Worm (Caenorhabditis elegans): ENCODE data around the gene rig-4.

The rig-4 gene

DNA sequence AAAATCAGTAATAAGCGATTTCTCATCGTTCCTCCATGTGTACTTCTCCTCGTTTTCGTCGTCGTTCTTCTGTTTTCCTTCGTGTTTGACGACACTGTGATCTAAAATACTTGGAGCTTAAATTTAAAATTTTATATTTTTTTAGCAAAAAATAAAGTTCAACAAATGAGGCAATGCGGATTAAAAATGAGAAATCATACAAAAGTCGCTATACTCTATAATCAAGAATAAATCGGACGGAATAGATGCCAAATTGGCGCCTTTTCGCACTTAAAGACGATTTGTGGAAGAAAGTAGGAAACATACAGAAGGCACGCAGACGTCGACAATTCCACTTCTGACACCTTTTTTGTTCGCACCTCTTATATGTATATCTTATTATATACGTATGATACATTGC, at the start of gene rig-4:
TSS of gene rig-4 (minus strand) at position 101 of the 400 bp plus-strand sequence.
- TF ChIP-seq him-1 (tag; optimal IDR thresholded peaks at IDR 0.05) (no peak), dao-5 (tag; optimal IDR thresholded peaks at IDR 0.05) (no peak), W03F9.2 (tag; optimal IDR thresholded peaks at IDR 0.05) (no peak)

DNA sequence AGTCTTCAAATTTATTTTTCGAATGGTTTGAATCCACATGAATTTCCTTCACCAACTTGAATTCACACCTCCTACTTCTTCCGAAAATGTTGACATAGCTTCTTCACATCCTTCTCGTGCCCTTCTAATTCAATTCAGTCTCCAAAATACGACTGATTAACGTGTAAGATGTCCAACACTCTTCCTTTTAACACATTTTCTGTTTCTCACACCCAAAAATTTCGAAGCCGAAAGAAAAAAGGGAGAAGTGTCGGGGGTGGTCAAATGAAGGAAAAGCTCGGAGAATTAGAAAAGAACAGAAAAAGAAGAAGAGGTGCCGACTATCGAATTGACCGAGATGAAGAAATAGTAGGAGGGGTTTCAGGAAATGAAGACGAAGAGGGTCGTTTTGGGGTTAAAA, 48.8 kb upstream of the rig-4 start:
- no peak for TF ChIP-seq him-1 (tag; optimal IDR thresholded peaks at IDR 0.05)

DNA sequence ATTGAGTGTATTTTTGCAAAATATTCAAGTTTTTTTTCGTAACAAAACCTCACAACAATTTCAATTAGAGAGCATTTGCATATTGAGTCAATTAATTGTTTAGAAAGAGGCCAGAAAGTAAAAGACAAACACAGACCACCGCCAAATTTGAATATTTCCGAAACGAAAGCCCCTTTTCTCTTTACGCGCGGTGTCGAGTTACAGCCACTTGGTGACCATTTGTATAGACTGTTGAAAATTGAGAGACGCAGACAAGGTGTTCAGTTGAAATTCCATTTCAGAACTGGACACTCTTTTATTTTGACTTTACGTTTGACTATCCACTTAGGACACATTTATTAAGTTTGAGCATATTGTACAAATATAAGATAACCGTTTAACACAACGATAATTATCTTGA, 44.2 kb upstream of the rig-4 start:
- TF ChIP-seq him-1 (tag; optimal IDR thresholded peaks at IDR 0.05): no peak
- no peak for TF ChIP-seq W03F9.2 (tag; optimal IDR thresholded peaks at IDR 0.05)
- no peak for TF ChIP-seq dao-5 (tag; optimal IDR thresholded peaks at IDR 0.05)

DNA sequence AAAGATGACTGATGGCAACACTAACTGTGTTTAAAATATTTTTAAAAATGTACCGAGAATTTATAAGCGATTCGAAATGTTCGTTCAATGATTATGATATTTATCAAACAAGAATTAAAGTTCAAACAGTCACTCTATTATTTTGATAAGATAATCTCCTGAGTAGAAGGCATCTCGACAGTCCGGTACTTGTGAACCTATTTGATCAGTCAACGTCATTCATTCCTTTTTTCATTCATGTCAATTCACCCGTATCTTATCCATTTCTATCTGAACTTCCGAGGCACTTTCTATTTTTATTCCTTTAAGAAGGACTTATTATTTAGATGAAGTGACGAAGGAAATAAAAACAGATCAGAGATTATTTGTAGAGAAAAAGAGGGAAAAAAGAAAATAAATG, 40.7 kb upstream of the rig-4 start, which contains the start of gene nhr-258:
TSS of gene nhr-258 (plus strand) at position 365 of the 400 bp plus-strand sequence.
- no peak for TF ChIP-seq W03F9.2 (tag; optimal IDR thresholded peaks at IDR 0.05)
- TF ChIP-seq dao-5 (tag; optimal IDR thresholded peaks at IDR 0.05): no peak
- TF ChIP-seq him-1 (tag; optimal IDR thresholded peaks at IDR 0.05): no peak

DNA sequence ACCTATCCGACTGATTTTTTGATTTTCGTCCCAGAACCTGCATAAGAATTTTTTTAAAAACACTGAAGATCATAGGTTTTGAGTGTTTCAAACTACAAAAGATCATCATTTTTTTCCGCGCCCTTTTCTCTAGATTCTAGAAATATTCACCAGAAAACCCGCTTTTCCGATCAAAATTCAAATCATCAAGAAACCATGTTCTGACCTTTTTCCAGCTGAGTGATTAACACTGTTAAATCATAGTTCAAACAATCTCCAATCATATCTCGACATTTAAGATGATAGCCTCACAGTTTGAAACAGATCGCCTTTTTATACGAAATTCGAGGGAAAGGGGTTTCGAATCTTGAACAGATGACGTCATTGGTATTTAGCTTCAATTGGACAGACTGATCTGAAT, 39.8 kb upstream of the rig-4 start:
- TF ChIP-seq him-1 (tag; optimal IDR thresholded peaks at IDR 0.05) (no peak), W03F9.2 (tag; optimal IDR thresholded peaks at IDR 0.05) (no peak), dao-5 (tag; optimal IDR thresholded peaks at IDR 0.05) (no peak)

DNA sequence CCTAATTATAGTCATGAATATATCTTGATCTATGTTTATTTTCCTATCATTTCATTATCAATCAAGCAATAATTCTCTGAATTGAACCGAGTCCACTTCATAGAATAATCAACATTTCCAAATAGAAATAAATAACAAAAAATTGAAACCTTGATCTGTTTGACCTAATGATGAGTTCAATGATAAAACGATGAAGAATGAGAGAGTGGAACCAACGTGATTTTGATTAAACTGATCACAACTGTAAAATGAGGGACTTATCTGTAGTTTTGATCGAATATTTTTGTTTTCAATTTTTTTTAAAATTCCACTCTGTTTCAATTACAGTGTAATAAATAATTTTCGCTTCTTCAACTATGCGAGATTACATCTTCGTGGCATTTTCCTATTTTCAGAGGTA, 39.0 kb upstream of the rig-4 start:
- TF ChIP-seq dao-5 (tag; optimal IDR thresholded peaks at IDR 0.05) (no peak), him-1 (tag; optimal IDR thresholded peaks at IDR 0.05) (no peak), W03F9.2 (tag; optimal IDR thresholded peaks at IDR 0.05) (no peak)

DNA sequence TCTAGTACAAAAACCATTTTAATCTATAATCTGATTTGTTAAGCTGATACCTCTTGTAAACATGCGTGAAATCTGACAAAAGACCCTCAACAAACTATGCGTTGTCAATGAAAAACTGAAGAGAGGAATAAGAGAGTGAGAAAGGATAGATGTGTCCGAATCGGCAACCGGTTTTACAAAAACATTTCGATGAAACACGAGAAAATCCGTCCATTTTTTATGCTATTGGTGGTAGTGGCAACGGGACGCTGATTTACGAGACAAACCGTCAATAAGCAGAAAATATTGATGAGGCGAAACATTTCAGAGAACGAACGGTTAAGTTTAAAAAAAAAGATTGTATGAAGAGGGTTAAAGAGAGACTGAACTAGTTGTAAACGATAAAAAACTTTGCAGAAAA, 38.1 kb upstream of the rig-4 start:
- TF ChIP-seq W03F9.2 (tag; optimal IDR thresholded peaks at IDR 0.05) (no peak), dao-5 (tag; optimal IDR thresholded peaks at IDR 0.05) (no peak), him-1 (tag; optimal IDR thresholded peaks at IDR 0.05) (no peak)

DNA sequence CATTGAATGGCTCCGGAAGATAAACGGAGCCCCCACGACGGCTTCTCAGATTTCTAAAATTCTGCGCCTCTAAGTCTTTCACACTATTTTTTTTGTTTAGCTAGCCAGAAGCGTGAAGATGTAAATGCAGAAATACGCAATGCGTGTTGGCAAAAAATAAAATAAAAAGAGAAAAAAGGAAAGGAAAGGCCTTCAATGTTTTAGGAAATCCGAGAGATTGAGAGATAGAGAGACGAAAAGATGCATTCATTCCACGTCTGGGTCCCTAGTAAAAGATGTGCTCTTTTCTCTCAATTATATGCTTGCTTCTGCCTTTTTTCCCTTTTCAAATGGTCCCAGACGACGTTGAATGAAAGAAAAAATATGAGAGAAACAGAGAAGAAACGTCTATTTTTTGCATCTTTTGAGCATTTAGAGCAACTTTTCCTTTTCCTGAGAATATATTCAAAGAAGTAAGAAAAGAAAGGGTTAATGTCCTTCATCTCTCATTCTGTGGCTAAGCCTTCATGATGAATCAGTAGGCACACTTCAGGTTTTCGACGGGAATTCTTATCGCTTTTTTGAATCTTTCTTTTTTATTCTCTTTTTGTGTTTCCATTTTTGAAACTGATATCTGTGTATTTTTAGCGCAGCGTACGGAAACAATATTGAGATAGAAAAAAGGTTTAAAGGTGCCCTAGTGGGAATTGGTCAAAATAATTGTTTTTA, 36.8 kb upstream of the rig-4 start:
- no peak for TF ChIP-seq W03F9.2 (tag; optimal IDR thresholded peaks at IDR 0.05)
- TF ChIP-seq him-1 (tag; optimal IDR thresholded peaks at IDR 0.05): peak; percentile 21

DNA sequence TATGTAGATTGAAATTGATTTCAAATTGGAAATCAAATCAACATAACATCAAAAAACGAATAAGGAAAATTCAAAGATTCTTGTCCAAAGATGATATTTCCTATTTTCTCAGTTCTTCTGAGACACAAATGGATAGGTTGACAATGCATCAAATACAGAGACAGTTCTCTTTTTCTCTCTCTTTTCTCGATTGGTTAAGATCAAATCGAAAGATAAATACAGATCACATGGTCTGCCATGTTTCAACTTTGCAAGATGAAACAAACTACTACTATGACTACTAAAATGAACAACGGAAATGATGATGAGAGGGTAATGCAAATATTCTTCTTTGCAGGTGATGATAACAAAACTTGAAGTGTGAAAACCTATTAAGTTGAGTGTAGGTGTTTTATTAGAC, 32.6 kb upstream of the rig-4 start:
- TF ChIP-seq him-1 (tag; optimal IDR thresholded peaks at IDR 0.05): no peak
- TF ChIP-seq W03F9.2 (tag; optimal IDR thresholded peaks at IDR 0.05): no peak
- no peak for TF ChIP-seq dao-5 (tag; optimal IDR thresholded peaks at IDR 0.05)

DNA sequence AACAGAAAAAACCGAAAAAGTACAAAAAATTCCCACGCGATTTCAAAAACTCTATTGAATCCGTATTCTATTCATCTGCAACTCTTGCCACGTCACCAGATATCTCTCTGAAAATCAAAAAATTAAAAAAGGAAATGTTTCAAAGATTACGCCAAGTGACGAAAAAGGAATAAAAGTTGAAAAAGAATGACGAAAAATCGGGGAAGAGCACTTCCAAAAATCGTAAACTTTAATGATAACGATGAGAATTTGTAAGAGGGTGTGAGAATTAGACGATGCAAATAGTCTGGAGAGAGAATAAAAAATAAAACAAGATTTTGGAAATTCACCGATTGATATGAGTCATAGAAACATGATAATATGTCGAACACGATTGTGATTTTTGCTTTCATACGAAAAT, 30.3 kb upstream of the rig-4 start:
- TF ChIP-seq him-1 (tag; optimal IDR thresholded peaks at IDR 0.05) (no peak), dao-5 (tag; optimal IDR thresholded peaks at IDR 0.05) (no peak), W03F9.2 (tag; optimal IDR thresholded peaks at IDR 0.05) (no peak)

DNA sequence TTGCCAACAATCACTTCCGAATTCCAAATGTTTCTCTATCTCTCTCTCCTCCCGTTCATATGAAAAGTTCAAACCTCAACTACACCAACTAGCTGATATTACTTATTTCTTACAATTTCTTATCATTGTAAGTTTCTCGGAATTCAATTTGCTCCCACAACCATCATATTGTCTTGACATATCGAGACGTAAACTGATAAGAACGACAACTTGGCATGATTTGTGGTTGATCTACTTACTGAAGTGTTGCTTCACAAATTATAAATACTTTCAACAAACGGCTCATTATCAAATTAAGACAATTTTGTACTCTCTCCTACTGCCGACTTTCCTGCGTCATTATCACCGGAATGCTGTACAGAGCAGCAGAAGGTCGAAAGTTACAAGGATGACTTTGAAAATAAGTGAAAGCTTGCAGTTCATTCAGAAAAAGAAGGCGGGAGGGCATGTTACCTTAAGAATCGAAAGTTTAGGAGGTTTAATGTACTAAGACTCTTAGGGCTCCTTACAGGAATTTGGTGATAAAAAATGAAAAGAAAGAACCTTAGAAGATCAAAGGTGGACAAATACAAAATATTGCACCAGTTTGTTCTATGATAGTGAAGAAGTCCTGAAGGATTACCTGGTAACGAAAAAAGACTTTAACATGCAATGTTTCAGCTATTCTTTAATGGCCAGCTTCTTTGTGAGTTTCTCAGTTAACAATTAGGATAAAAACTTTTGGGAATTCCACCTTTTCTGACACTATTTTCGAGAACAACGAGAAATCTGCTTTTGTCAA, 28.4 kb upstream of the rig-4 start:
- no peak for TF ChIP-seq dao-5 (tag; optimal IDR thresholded peaks at IDR 0.05)
- TF ChIP-seq him-1 (tag; optimal IDR thresholded peaks at IDR 0.05): no peak
- no peak for TF ChIP-seq W03F9.2 (tag; optimal IDR thresholded peaks at IDR 0.05)

DNA sequence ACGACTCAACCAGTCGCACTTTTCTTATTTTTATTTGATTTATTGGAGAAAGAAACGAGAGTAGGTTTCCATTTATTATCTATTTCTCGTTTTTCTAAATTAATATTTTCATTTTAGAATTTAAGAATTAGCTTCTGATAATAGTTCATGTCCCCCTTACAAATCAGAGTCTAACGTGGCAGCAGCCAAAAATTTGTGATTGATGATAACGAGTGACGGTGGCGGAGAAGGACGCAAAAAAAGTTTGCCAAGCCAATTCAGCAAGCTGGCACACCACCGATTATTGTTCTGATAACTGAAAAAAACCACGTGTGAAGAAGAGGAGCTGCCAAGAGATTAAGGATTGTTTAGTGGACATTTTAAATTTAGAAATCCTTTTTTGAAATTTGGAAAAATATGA, 26.2 kb upstream of the rig-4 start:
- TF ChIP-seq W03F9.2 (tag; optimal IDR thresholded peaks at IDR 0.05) (no peak), dao-5 (tag; optimal IDR thresholded peaks at IDR 0.05) (no peak), him-1 (tag; optimal IDR thresholded peaks at IDR 0.05) (no peak)

DNA sequence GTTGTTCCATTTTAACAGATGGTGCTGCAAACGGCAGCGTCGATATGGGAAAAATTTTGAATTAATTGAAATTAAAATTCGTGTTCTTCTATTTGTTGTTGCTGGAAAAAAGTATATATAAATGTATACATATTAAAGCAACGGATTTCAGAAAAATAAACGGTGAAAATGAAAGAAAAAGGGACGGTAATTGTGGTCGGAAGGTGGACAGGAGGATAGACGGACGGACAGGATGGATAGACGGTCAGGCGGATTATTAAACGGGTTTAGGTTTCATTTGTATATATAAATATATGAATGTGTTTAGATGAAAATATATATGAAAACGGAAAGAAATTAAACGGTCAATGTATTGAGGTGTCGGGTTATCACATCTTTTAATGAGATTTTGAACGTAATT, 25.5 kb upstream of the rig-4 start, which contains the start of gene nhr-31:
TSS of gene nhr-31 (minus strand) at position 101 of the 400 bp plus-strand sequence.
- TF ChIP-seq W03F9.2 (tag; optimal IDR thresholded peaks at IDR 0.05) (no peak), dao-5 (tag; optimal IDR thresholded peaks at IDR 0.05) (no peak), him-1 (tag; optimal IDR thresholded peaks at IDR 0.05) (no peak)

DNA sequence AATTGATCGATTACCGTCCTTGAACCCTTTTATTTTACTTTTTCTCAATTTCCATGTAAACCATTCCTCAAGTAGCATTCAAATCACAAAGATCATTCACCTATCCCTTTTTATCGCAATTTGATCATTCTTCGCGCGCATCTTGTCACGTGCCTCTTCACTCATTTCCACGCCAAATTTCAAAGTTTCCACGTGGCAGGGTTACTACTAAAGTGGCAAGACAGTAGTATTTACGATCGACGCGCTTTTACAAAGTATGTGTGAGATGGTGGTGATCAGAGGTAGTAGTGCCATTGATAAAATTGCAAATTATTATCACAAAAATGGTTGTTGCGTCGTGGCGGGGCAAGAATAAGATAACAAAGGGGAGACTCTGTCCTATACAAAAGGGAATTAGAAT, 24.5 kb upstream of the rig-4 start:
- TF ChIP-seq dao-5 (tag; optimal IDR thresholded peaks at IDR 0.05) (no peak), him-1 (tag; optimal IDR thresholded peaks at IDR 0.05) (no peak), W03F9.2 (tag; optimal IDR thresholded peaks at IDR 0.05) (no peak)
